Worm (Caenorhabditis elegans): Measurements from ENCODE around the gene syd-1.

- TF ChIP-seq klf-2 (GFP tag; conservative IDR thresholded peaks at IDR 0.05): no peak
- TF ChIP-seq cog-1 (tag; optimal IDR thresholded peaks at IDR 0.05): no peak
- no peak for TF ChIP-seq ztf-23 (GFP tag; IDR thresholded peaks at IDR 0.05)
- TF ChIP-seq med-1 (GFP tag; optimal IDR thresholded peaks at IDR 0.05; ENCODE audit: insufficient read depth): no peak
- TF ChIP-seq ref-1 (GFP tag; conservative IDR thresholded peaks at IDR 0.05): no peak
- TF ChIP-seq T22C8.4 (GFP tag; IDR thresholded peaks at IDR 0.05): no peak
Measured at ce11 chrII:7555454-7555853, 39.3 kb downstream of the syd-1 start, which contains the start of gene ZK1290.14.
